Worm (Caenorhabditis elegans) whole organism, young adult: ENCODE measurements around the gene egl-10.

Source experiments
- B0336.3 ChIP-seq: fragments of 200-800 bp; sonication (Bioruptor generic); IDR thresholded peaks from 2 replicates; pipeline ENCODE4 v1.3.6; 2022; ENCODE audit warnings: missing genetic modification characterization, missing compliant biosample characterization
- D2030.7 ChIP-seq: fragments of 200-800 bp; sonication (Bioruptor generic); IDR thresholded peaks from 2 replicates; pipeline ENCODE4 v1.3.6; 2022; ENCODE audit warnings: missing genetic modification reagents, missing genetic modification characterization, missing compliant biosample characterization
- F10E7.11 ChIP-seq: sonication (generic microtip); optimal IDR thresholded peaks from 2 replicates; lab custom pipeline; 2017; ENCODE audit warnings: mild to moderate bottlenecking, missing genetic modification characterization, moderate library complexity, missing compliant biosample characterization
- F22D6.2 ChIP-seq: sonication (generic microtip); optimal IDR thresholded peaks from 2 replicates; lab custom pipeline; 2016; ENCODE audit warnings: mild to moderate bottlenecking, missing genetic modification characterization, missing compliant biosample characterization
- K11D2.4 ChIP-seq: fragments of 200-800 bp; sonication (Bioruptor generic); IDR thresholded peaks from 2 replicates; pipeline ENCODE4 v1.3.6; 2022; ENCODE audit warnings: missing genetic modification reagents, missing genetic modification characterization, missing compliant biosample characterization
- Y53F4B.3 ChIP-seq: fragments of 200-800 bp; sonication (Bioruptor generic); IDR thresholded peaks from 2 replicates; pipeline ENCODE4 v1.3.6; 2022; ENCODE audit warnings: missing genetic modification reagents, missing genetic modification characterization, missing compliant biosample characterization
- Y53G8AR.9 ChIP-seq: fragments of 200-800 bp; sonication (Bioruptor generic); conservative IDR thresholded peaks from 2 replicates; pipeline ENCODE4 v1.3.6; 2022; ENCODE audit warnings: missing genetic modification reagents, missing genetic modification characterization, missing compliant biosample characterization
- Y67H2A.10 ChIP-seq: fragments of 200-800 bp; sonication (Bioruptor generic); conservative IDR thresholded peaks from 2 replicates; pipeline ENCODE4 v1.3.6; 2022; ENCODE audit warnings: missing genetic modification reagents, missing genetic modification characterization, missing compliant biosample characterization
- Y95B8A.8 ChIP-seq: fragments of 200-800 bp; sonication (Bioruptor generic); IDR thresholded peaks from 2 replicates; pipeline ENCODE4 v1.3.6; 2022; ENCODE audit warnings: missing genetic modification reagents, missing genetic modification characterization, missing compliant biosample characterization
- ZK185.1 ChIP-seq: sonication (generic microtip); optimal IDR thresholded peaks from 2 replicates; lab custom pipeline; 2016; ENCODE audit warnings: mild to moderate bottlenecking, missing genetic modification characterization, missing compliant biosample characterization; ENCODE audit not compliant: poor library complexity, severe bottlenecking
- ama-1 ChIP-seq, 3 experiments: fragments of 150-350 bp in 1 of 3; sonication (generic microtip) in 2 of 3; optimal IDR thresholded peaks; 2 replicates each; lab custom pipeline; 2014 to 2018; ENCODE audit warnings: missing biosample characterization in 2 of 3, missing genetic modification characterization in 2 of 3, missing genetic modification reagents in 2 of 3
- atf-7 ChIP-seq: sonication (generic microtip); optimal IDR thresholded peaks from 2 replicates; lab custom pipeline; 2017; ENCODE audit warnings: mild to moderate bottlenecking, missing genetic modification characterization, missing compliant biosample characterization
- attf-6 ChIP-seq: fragments of 200-800 bp; sonication (Bioruptor generic); IDR thresholded peaks from 2 replicates; pipeline ENCODE4 v1.3.6; 2022; ENCODE audit warnings: missing genetic modification reagents, missing genetic modification characterization, missing compliant biosample characterization
- bed-1 ChIP-seq: fragments of 200-800 bp; sonication (Bioruptor generic); IDR thresholded peaks from 2 replicates; pipeline ENCODE4 v1.3.6; 2022; ENCODE audit warnings: missing genetic modification reagents, missing genetic modification characterization, missing compliant biosample characterization
- cebp-2 ChIP-seq: fragments of 200-800 bp; sonication (Bioruptor generic); IDR thresholded peaks from 2 replicates; pipeline ENCODE4 v1.3.6; 2022; ENCODE audit warnings: missing genetic modification characterization, missing compliant biosample characterization
- ceh-27 ChIP-seq: fragments of 200-800 bp; sonication (Bioruptor generic); optimal IDR thresholded peaks from 2 replicates; lab custom pipeline; 2018; ENCODE audit warnings: mild to moderate bottlenecking, missing genetic modification characterization, moderate library complexity, missing compliant biosample characterization
- ceh-79 ChIP-seq: sonication (generic microtip); optimal IDR thresholded peaks from 2 replicates; lab custom pipeline; 2017; ENCODE audit warnings: mild to moderate bottlenecking, missing genetic modification characterization, missing compliant biosample characterization
- chd-7 ChIP-seq: sonication (generic microtip); optimal IDR thresholded peaks from 2 replicates; lab custom pipeline; 2016; ENCODE audit warnings: mild to moderate bottlenecking, missing genetic modification characterization, moderate library complexity, missing compliant biosample characterization
- egl-44 ChIP-seq: fragments of 200-800 bp; sonication (Bioruptor generic); IDR thresholded peaks from 2 replicates; pipeline ENCODE4 v1.3.6; 2022; ENCODE audit warnings: missing genetic modification reagents, missing genetic modification characterization, missing compliant biosample characterization
- ekl-4 ChIP-seq: fragments of 200-800 bp; sonication (Bioruptor generic); IDR thresholded peaks from 2 replicates; pipeline ENCODE4 v1.3.6; 2022; ENCODE audit warnings: missing genetic modification reagents, missing genetic modification characterization, missing compliant biosample characterization
- him-1 ChIP-seq: sonication (generic microtip); optimal IDR thresholded peaks from 2 replicates; lab custom pipeline; 2016; ENCODE audit warnings: missing genotype, missing genetic modification reagents, missing genetic modification characterization, missing compliant biosample characterization
- hlh-12 ChIP-seq: sonication (generic microtip); optimal IDR thresholded peaks from 2 replicates; lab custom pipeline; 2016; ENCODE audit warnings: missing genetic modification characterization, missing compliant biosample characterization
- hmg-20 ChIP-seq: fragments of 200-800 bp; sonication (Bioruptor generic); IDR thresholded peaks from 2 replicates; pipeline ENCODE4 v1.3.6; 2022; ENCODE audit warnings: missing genetic modification reagents, missing genetic modification characterization, missing compliant biosample characterization
- hsf-1 ChIP-seq: fragments of 200-800 bp; sonication (Bioruptor generic); IDR thresholded peaks from 2 replicates; pipeline ENCODE4 v1.3.6; 2022; ENCODE audit warnings: missing genetic modification reagents, missing genetic modification characterization, missing compliant biosample characterization
- let-607 ChIP-seq, 2 experiments: fragments of 200-800 bp in 1 of 2; sonication (Bioruptor generic) in 1 of 2; sonication (generic microtip) in 1 of 2; optimal IDR thresholded peaks; 2 replicates each; lab custom pipeline; 2016 to 2018; ENCODE audit warnings: mild to moderate bottlenecking in 2 of 2, missing compliant biosample characterization in 2 of 2, missing genetic modification characterization in 2 of 2, moderate library complexity in 2 of 2, missing genotype in 1 of 2
- lin-26 ChIP-seq: fragments of 200-800 bp; sonication (Bioruptor generic); IDR thresholded peaks from 2 replicates; pipeline ENCODE4 v1.3.6; 2022; ENCODE audit warnings: missing genetic modification reagents, missing genetic modification characterization, missing compliant biosample characterization
- lin-35 ChIP-seq, 3 experiments: fragments of 150-350 bp in 2 of 3; sonication (generic microtip) in 1 of 3; optimal IDR thresholded peaks; 2 replicates each; lab custom pipeline; 2014 to 2018; ENCODE audit warnings: missing biosample characterization in 3 of 3, missing genetic modification characterization in 3 of 3, missing genetic modification reagents in 3 of 3
- lin-54 ChIP-seq: fragments of 200-800 bp; sonication (Bioruptor generic); optimal IDR thresholded peaks from 2 replicates; lab custom pipeline; 2018; ENCODE audit warnings: mild to moderate bottlenecking, missing genetic modification characterization, missing compliant biosample characterization
- lsl-1 ChIP-seq: fragments of 200-800 bp; sonication (Bioruptor generic); optimal IDR thresholded peaks from 2 replicates; lab custom pipeline; 2018; ENCODE audit warnings: mild to moderate bottlenecking, missing genetic modification characterization, moderate library complexity, missing compliant biosample characterization
- lsy-27 ChIP-seq: sonication (generic microtip); optimal IDR thresholded peaks from 2 replicates; lab custom pipeline; 2017; ENCODE audit warnings: missing genetic modification characterization, mild to moderate bottlenecking, missing compliant biosample characterization, antibody characterized with exemption, missing genotype, borderline replicate concordance; ENCODE audit not compliant: insufficient read depth
- madf-3 ChIP-seq: fragments of 200-800 bp; sonication (Bioruptor generic); IDR thresholded peaks from 2 replicates; pipeline ENCODE4 v1.3.6; 2022; ENCODE audit warnings: missing genetic modification reagents, missing genetic modification characterization, missing compliant biosample characterization
- madf-8 ChIP-seq: fragments of 200-800 bp; sonication (Bioruptor generic); conservative IDR thresholded peaks from 2 replicates; pipeline ENCODE4 v1.3.6; 2022; ENCODE audit warnings: missing genetic modification reagents, missing genetic modification characterization, missing compliant biosample characterization
- mcd-1 ChIP-seq: fragments of 200-800 bp; sonication (Bioruptor generic); IDR thresholded peaks from 2 replicates; pipeline ENCODE4 v1.3.6; 2022; ENCODE audit warnings: missing genetic modification reagents, missing genetic modification characterization, missing compliant biosample characterization
- mxl-1 ChIP-seq: sonication (generic microtip); optimal IDR thresholded peaks from 2 replicates; lab custom pipeline; 2016; ENCODE audit warnings: missing genetic modification characterization, missing compliant biosample characterization
- nhr-120 ChIP-seq: fragments of 200-800 bp; sonication (Bioruptor generic); IDR thresholded peaks from 2 replicates; pipeline ENCODE4 v1.3.6; 2022; ENCODE audit warnings: missing genetic modification characterization, missing compliant biosample characterization
- pbrm-1 ChIP-seq: fragments of 200-800 bp; sonication (Bioruptor generic); IDR thresholded peaks from 2 replicates; pipeline ENCODE4 v1.3.6; 2022; ENCODE audit warnings: missing genetic modification reagents, missing genetic modification characterization, missing compliant biosample characterization
- rpc-1 ChIP-seq, 2 experiments: fragments of 150-350 bp in 1 of 2; sonication (generic microtip) in 1 of 2; optimal IDR thresholded peaks; 2 replicates each; lab custom pipeline; 2014 to 2018; ENCODE audit warnings: missing biosample characterization in 1 of 2, missing genetic modification characterization in 1 of 2, missing genetic modification reagents in 1 of 2, missing genotype in 1 of 2
- sea-2 ChIP-seq: fragments of 200-800 bp; sonication (Bioruptor generic); IDR thresholded peaks from 2 replicates; pipeline ENCODE4 v1.3.6; 2022; ENCODE audit warnings: missing genetic modification characterization, missing compliant biosample characterization
- snpc-4 ChIP-seq, 5 experiments: fragments of 150-350 bp in 1 of 5; sonication (generic microtip) in 4 of 5; optimal IDR thresholded peaks; 2 replicates each; lab custom pipeline; 2014 to 2018; ENCODE audit warnings: missing genetic modification characterization in 5 of 5, missing biosample characterization in 3 of 5, antibody characterized with exemption in 2 of 5, mild to moderate bottlenecking in 2 of 5, missing compliant biosample characterization in 2 of 5, missing genotype in 2 of 5, moderate library complexity in 2 of 5, missing genetic modification reagents in 1 of 5
- sptf-2 ChIP-seq: fragments of 200-800 bp; sonication (Bioruptor generic); optimal IDR thresholded peaks from 2 replicates; lab custom pipeline; 2018; ENCODE audit warnings: mild to moderate bottlenecking, missing genetic modification characterization, missing compliant biosample characterization
- zfh-2 ChIP-seq: fragments of 200-800 bp; sonication (Bioruptor generic); conservative IDR thresholded peaks from 2 replicates; pipeline ENCODE4 v1.3.6; 2022; ENCODE audit warnings: missing genetic modification reagents, missing genetic modification characterization, missing compliant biosample characterization
- zim-3 ChIP-seq: sonication (generic microtip); optimal IDR thresholded peaks from 2 replicates; lab custom pipeline; 2017; ENCODE audit warnings: mild to moderate bottlenecking, missing genetic modification characterization, moderate library complexity, missing compliant biosample characterization
- ztf-18 ChIP-seq: sonication (generic microtip); optimal IDR thresholded peaks from 2 replicates; lab custom pipeline; 2016; ENCODE audit warnings: missing genotype, mild to moderate bottlenecking, missing genetic modification characterization, missing compliant biosample characterization
- ztf-25 ChIP-seq: fragments of 200-800 bp; sonication (Bioruptor generic); IDR thresholded peaks from 2 replicates; pipeline ENCODE4 v1.3.6; 2022; ENCODE audit warnings: missing genetic modification reagents, missing genetic modification characterization, missing compliant biosample characterization
- ztf-26 ChIP-seq: sonication (generic microtip); optimal IDR thresholded peaks from 2 replicates; lab custom pipeline; 2017; ENCODE audit warnings: missing genetic modification characterization, missing compliant biosample characterization
- ztf-6 ChIP-seq: fragments of 200-800 bp; sonication (Bioruptor generic); IDR thresholded peaks from 2 replicates; pipeline ENCODE4 v1.3.6; 2022; ENCODE audit warnings: missing genetic modification reagents, missing genetic modification characterization, missing compliant biosample characterization

egl-10 gene

DNA sequence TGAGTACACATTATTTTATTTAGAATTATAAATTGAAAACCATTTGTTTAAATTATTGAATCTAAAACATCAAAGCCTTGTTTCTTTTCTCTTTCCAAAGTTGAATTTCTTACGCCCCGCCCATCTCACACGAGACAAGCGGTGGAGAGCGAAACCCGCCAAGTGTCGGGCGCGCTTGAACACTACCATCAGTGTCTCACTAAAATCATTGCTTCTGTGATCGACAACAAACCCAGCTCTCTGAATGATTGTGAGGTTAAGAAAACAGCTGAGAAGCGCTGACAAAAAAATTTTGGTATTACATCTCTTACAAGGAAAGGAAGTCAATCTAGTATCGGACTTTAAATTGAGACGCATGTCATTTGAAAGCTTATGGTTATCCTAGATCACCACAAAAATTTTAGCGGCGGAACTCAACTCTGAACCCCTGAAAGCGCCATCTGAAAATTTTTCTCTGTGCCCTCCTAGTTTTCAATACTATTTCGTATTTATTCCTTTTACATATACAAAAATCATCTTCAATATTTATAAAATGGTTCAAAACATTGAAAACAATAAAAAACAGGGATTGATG is 28.3 kb upstream of the egl-10 start (continued):
- peak; percentile 9 for TF ChIP-seq sptf-2
- TF ChIP-seq ama-1 (optimal IDR thresholded peaks at IDR 0.05; lab: Kevin White, UChicago) = peak; percentile 35
- TF ChIP-seq ama-1 (GFP tag; optimal IDR thresholded peaks at IDR 0.05; lab: Kevin White, UChicago) = no peak
- no peak for TF ChIP-seq sea-2
- TF ChIP-seq F22D6.2 = no peak
- peak; percentile 68; the same call in 1 of the 2 replicates for TF ChIP-seq K11D2.4 (GFP tag; lab: Robert Waterston, UW)
- TF ChIP-seq lin-26 (GFP tag; lab: Robert Waterston, UW) = no peak
- TF ChIP-seq ztf-25 (GFP tag; lab: Robert Waterston, UW) = no peak
- peak; percentile 11 for TF ChIP-seq lsy-27
- TF ChIP-seq nhr-120 (GFP tag; lab: Robert Waterston, UW) = no peak
- no peak; the same call in 1 of the 2 replicates for TF ChIP-seq zfh-2 (GFP tag; lab: Robert Waterston, UW)
- peak; percentile 81 for TF ChIP-seq mcd-1
- TF ChIP-seq ztf-26 (tag; lab: Kevin White, UChicago) = peak; percentile 1
- peak; percentile 96 for TF ChIP-seq him-1 (tag; lab: Kevin White, UChicago)
- TF ChIP-seq egl-44 (GFP tag; lab: Robert Waterston, UW) = peak; percentile 44; the same call in 1 of the 2 replicates
- peak; percentile 91 for TF ChIP-seq attf-6
- no peak for TF ChIP-seq F10E7.11
- TF ChIP-seq Y95B8A.8 = no peak
- no peak for TF ChIP-seq chd-7 (tag; lab: Kevin White, UChicago)
- TF ChIP-seq bed-1 = no peak
- TF ChIP-seq Y67H2A.10 (GFP tag; lab: Robert Waterston, UW) = no peak
- TF ChIP-seq let-607 (tag; optimal IDR thresholded peaks at IDR 0.05; lab: Kevin White, UChicago) = peak in 1 of 2 experiments; percentile 8
- 0 out of 2 replicates have a peak, but pooled peaks have one; percentile 45 for TF ChIP-seq cebp-2 (GFP tag; lab: Robert Waterston, UW)
- TF ChIP-seq madf-8 (GFP tag; lab: Robert Waterston, UW) = peak; percentile 17; the same call in 1 of the 2 replicates
- TF ChIP-seq hmg-20 (GFP tag; lab: Robert Waterston, UW) = peak; percentile 56; the same call in 1 of the 2 replicates
- TF ChIP-seq hsf-1 (GFP tag; lab: Robert Waterston, UW) = peak; percentile 72
- TF ChIP-seq ceh-79 (tag; lab: Kevin White, UChicago) = no peak
- peak in 1 of 3 experiments; percentile 22 for TF ChIP-seq lin-35 (GFP tag; optimal IDR thresholded peaks at IDR 0.05; lab: Kevin White, UChicago)
- peak; percentile 99 for TF ChIP-seq pbrm-1
- TF ChIP-seq ZK185.1 (tag; lab: Kevin White, UChicago) = peak; percentile 79
- TF ChIP-seq lsl-1 (GFP tag; lab: Kevin White, UChicago) = peak; percentile 70
- peak; percentile 88 for TF ChIP-seq B0336.3
- TF ChIP-seq ekl-4 (GFP tag; lab: Robert Waterston, UW) = peak; percentile 93
- peak; percentile 82 for TF ChIP-seq lin-54 (GFP tag; lab: Kevin White, UChicago)
- no peak for TF ChIP-seq ztf-6 (GFP tag; lab: Robert Waterston, UW)
- TF ChIP-seq mxl-1 (tag; lab: Kevin White, UChicago) = no peak
- 0 out of 2 replicates have a peak, but pooled peaks have one; percentile 7 for TF ChIP-seq madf-3 (GFP tag; lab: Robert Waterston, UW)
- peak; percentile 46 for TF ChIP-seq Y53F4B.3 (GFP tag; lab: Robert Waterston, UW)
- TF ChIP-seq ceh-27 (GFP tag; lab: Kevin White, UChicago) = no peak
- TF ChIP-seq ztf-18 (tag; lab: Kevin White, UChicago) = peak; percentile 87
- peak; percentile 100 for TF ChIP-seq snpc-4 (GFP tag; optimal IDR thresholded peaks at IDR 0.05; lab: Kevin White, UChicago)
- peak; percentile 99 to 100 (median 100) for TF ChIP-seq snpc-4 (tag; optimal IDR thresholded peaks at IDR 0.05; lab: Kevin White, UChicago)
- peak; percentile 88 for TF ChIP-seq Y53G8AR.9
- TF ChIP-seq D2030.7 (GFP tag; lab: Robert Waterston, UW) = peak; percentile 97
- peak; percentile 10 for TF ChIP-seq atf-7 (tag; lab: Kevin White, UChicago)
- no peak for TF ChIP-seq zim-3 (tag; lab: Kevin White, UChicago)
- no peak for TF ChIP-seq hlh-12 (tag; lab: Kevin White, UChicago)
- no peak for TF ChIP-seq rpc-1 (optimal IDR thresholded peaks at IDR 0.05; lab: Kevin White, UChicago)
- peak; percentile 40 for TF ChIP-seq rpc-1 (tag; optimal IDR thresholded peaks at IDR 0.05; lab: Kevin White, UChicago)
